Fruit fly (Drosophila melanogaster) whole organism, embryonic: Measurements from ENCODE around the gene CG43922.

ENCODE experiments used
- ATbp ChIP-seq: fragments of 200-800 bp; sonication (Bioruptor generic); optimal IDR thresholded peaks from 2 replicates; lab custom pipeline; 2017; ENCODE audit warnings: missing biosample characterization, mild to moderate bottlenecking, missing genetic modification characterization, missing genetic modification reagents
- Aef1 ChIP-seq: fragments of 200-800 bp; sonication (Bioruptor generic); IDR thresholded peaks from 3 replicates; pipeline ENCODE4 v1.3.6; 2022; ENCODE audit warnings: missing biosample characterization, missing genetic modification characterization
- CG11093 ChIP-seq: fragments of 200-800 bp; sonication (Bioruptor generic); IDR thresholded peaks from 3 replicates; pipeline ENCODE4 v1.3.6; 2022; ENCODE audit warnings: missing biosample characterization, missing genetic modification characterization
- CG11696 ChIP-seq: fragments of 200-800 bp; sonication (Bioruptor generic); IDR thresholded peaks from 2 replicates; pipeline ENCODE4 v1.3.6; 2022; ENCODE audit warnings: missing biosample characterization, missing genetic modification characterization
- CG12071 ChIP-seq: fragments of 200-800 bp; sonication (Bioruptor generic); optimal IDR thresholded peaks from 3 replicates; lab custom pipeline; 2018; ENCODE audit warnings: missing biosample characterization, mild to moderate bottlenecking, missing genetic modification characterization
- CG12219 ChIP-seq: fragments of 200-800 bp; sonication (Bioruptor generic); optimal IDR thresholded peaks from 3 replicates; lab custom pipeline; 2018; ENCODE audit warnings: missing biosample characterization, mild to moderate bottlenecking, missing genetic modification characterization
- CG13424 ChIP-seq: fragments of 200-800 bp; sonication (Bioruptor generic); optimal IDR thresholded peaks from 2 replicates; lab custom pipeline; 2019; ENCODE audit warnings: missing biosample characterization, mild to moderate bottlenecking, missing genetic modification characterization, moderate library complexity
- CG1529 ChIP-seq: fragments of 200-800 bp; sonication (Bioruptor generic); optimal IDR thresholded peaks from 3 replicates; lab custom pipeline; 2018; ENCODE audit warnings: missing biosample characterization, missing genetic modification characterization
- CG15696 ChIP-seq: fragments of 200-800 bp; sonication (Bioruptor generic); optimal IDR thresholded peaks from 2 replicates; lab custom pipeline; 2019; ENCODE audit warnings: missing biosample characterization, mild to moderate bottlenecking, missing genetic modification characterization, moderate library complexity
- CG16863 ChIP-seq: fragments of 200-800 bp; sonication (Bioruptor generic); optimal IDR thresholded peaks from 3 replicates; lab custom pipeline; 2016; ENCODE audit warnings: missing biosample characterization, missing genetic modification characterization
- CG17612 ChIP-seq: fragments of 200-800 bp; sonication (Bioruptor generic); IDR thresholded peaks from 2 replicates; pipeline ENCODE4 v1.3.6; 2022; ENCODE audit warnings: missing biosample characterization, missing genetic modification characterization
- CG2889 ChIP-seq: fragments of 200-800 bp; sonication (Bioruptor generic); IDR thresholded peaks from 3 replicates; pipeline ENCODE4 v1.3.6; 2022; ENCODE audit warnings: missing biosample characterization, missing genetic modification characterization
- CG31441 ChIP-seq: fragments of 200-800 bp; sonication (Bioruptor generic); IDR thresholded peaks from 2 replicates; pipeline ENCODE4 v1.3.6; 2022; ENCODE audit warnings: missing biosample characterization, missing genetic modification characterization
- CG3847 ChIP-seq: fragments of 200-800 bp; sonication (Bioruptor generic); IDR thresholded peaks from 2 replicates; pipeline ENCODE4 v1.3.6; 2022; ENCODE audit warnings: missing biosample characterization, missing genetic modification characterization
- CG3995 ChIP-seq: fragments of 200-800 bp; sonication (Bioruptor generic); optimal IDR thresholded peaks from 3 replicates; lab custom pipeline; 2016; ENCODE audit warnings: missing biosample characterization, missing genetic modification characterization
- CG5180 ChIP-seq: fragments of 200-800 bp; sonication (Bioruptor generic); optimal IDR thresholded peaks from 3 replicates; lab custom pipeline; 2017; ENCODE audit warnings: missing biosample characterization, missing genetic modification characterization, mild to moderate bottlenecking, moderate library complexity, missing genetic modification reagents
- CG5245 ChIP-seq: fragments of 200-800 bp; sonication (Bioruptor generic); optimal IDR thresholded peaks from 3 replicates; lab custom pipeline; 2016; ENCODE audit warnings: missing biosample characterization, missing genetic modification characterization
- CG6689 ChIP-seq: fragments of 200-800 bp; sonication (Bioruptor generic); IDR thresholded peaks from 2 replicates; pipeline ENCODE4 v1.3.6; 2022; ENCODE audit warnings: missing biosample characterization, missing genetic modification characterization
- CG7271 ChIP-seq: fragments of 200-800 bp; sonication (Bioruptor generic); optimal IDR thresholded peaks from 2 replicates; lab custom pipeline; 2018; ENCODE audit warnings: missing biosample characterization, mild to moderate bottlenecking, missing genetic modification characterization, moderate library complexity
- CG7372 ChIP-seq: fragments of 200-800 bp; sonication (Bioruptor generic); IDR thresholded peaks from 2 replicates; pipeline ENCODE4 v1.3.6; 2022; ENCODE audit warnings: missing biosample characterization, missing genetic modification characterization
- CG8281 ChIP-seq: fragments of 200-800 bp; sonication (Bioruptor generic); optimal IDR thresholded peaks from 2 replicates; lab custom pipeline; 2018; ENCODE audit warnings: missing biosample characterization, mild to moderate bottlenecking, missing genetic modification characterization, moderate library complexity
- Drgx ChIP-seq: fragments of 200-800 bp; sonication (Bioruptor generic); IDR thresholded peaks from 2 replicates; pipeline ENCODE4 v1.3.6; 2022; ENCODE audit warnings: missing biosample characterization, missing genetic modification characterization
- E2f1 ChIP-seq: fragments of 200-800 bp; sonication (Bioruptor generic); IDR thresholded peaks from 2 replicates; pipeline ENCODE4 v1.3.6; 2022; ENCODE audit warnings: missing biosample characterization, missing genetic modification characterization
- Fer3 ChIP-seq: fragments of 200-800 bp; sonication (Bioruptor generic); optimal IDR thresholded peaks from 2 replicates; lab custom pipeline; 2018; ENCODE audit warnings: missing biosample characterization, mild to moderate bottlenecking, missing genetic modification characterization, moderate library complexity
- GATAe ChIP-seq: fragments of 200-800 bp; sonication (Bioruptor generic); conservative IDR thresholded peaks from 2 replicates; pipeline ENCODE4 v1.3.6; 2022; ENCODE audit warnings: missing biosample characterization, missing genetic modification characterization
- NC2α ChIP-seq: fragments of 200-800 bp; sonication (Bioruptor generic); optimal IDR thresholded peaks from 2 replicates; lab custom pipeline; 2016; ENCODE audit warnings: missing biosample characterization, missing genetic modification characterization
- NFAT ChIP-seq: fragments of 200-800 bp; sonication (Bioruptor generic); IDR thresholded peaks from 2 replicates; pipeline ENCODE4 v1.3.6; 2022; ENCODE audit warnings: missing biosample characterization, missing genetic modification characterization
- Ravus ChIP-seq: fragments of 200-800 bp; sonication (Bioruptor generic); IDR thresholded peaks from 2 replicates; pipeline ENCODE4 v1.3.6; 2022; ENCODE audit warnings: missing biosample characterization, missing genetic modification characterization
- Sox102F ChIP-seq: fragments of 200-800 bp; sonication (Bioruptor generic); optimal IDR thresholded peaks from 2 replicates; lab custom pipeline; 2018; ENCODE audit warnings: missing biosample characterization, mild to moderate bottlenecking, missing genetic modification characterization, moderate library complexity
- Sry-δ ChIP-seq: fragments of 200-800 bp; sonication (Bioruptor generic); optimal IDR thresholded peaks from 2 replicates; lab custom pipeline; 2016; ENCODE audit warnings: missing biosample characterization, missing genetic modification characterization
- Usf ChIP-seq: fragments of 200-800 bp; sonication (Bioruptor generic); optimal IDR thresholded peaks from 2 replicates; lab custom pipeline; 2017; ENCODE audit warnings: missing genotype, missing biosample characterization, missing genetic modification characterization
- Xrp1 ChIP-seq: fragments of 200-800 bp; sonication (Bioruptor generic); IDR thresholded peaks from 2 replicates; pipeline ENCODE4 v1.3.6; 2022; ENCODE audit warnings: missing biosample characterization, missing genetic modification characterization
- amos ChIP-seq: fragments of 200-800 bp; sonication (Bioruptor generic); IDR thresholded peaks from 2 replicates; pipeline ENCODE4 v1.3.6; 2022; ENCODE audit warnings: missing biosample characterization, missing genetic modification characterization; ENCODE audit not compliant: partially characterized antibody
- ato ChIP-seq: fragments of 200-800 bp; sonication (Bioruptor generic); IDR thresholded peaks from 2 replicates; pipeline ENCODE4 v1.3.6; 2022; ENCODE audit warnings: missing biosample characterization, missing genetic modification characterization; ENCODE audit not compliant: partially characterized antibody
- br ChIP-seq: fragments of >200 bp; optimal IDR thresholded peaks from 2 replicates; lab custom pipeline; 2017
- btn ChIP-seq: fragments of 200-800 bp; sonication (Bioruptor generic); optimal IDR thresholded peaks from 2 replicates; lab custom pipeline; 2016; ENCODE audit warnings: missing biosample characterization, missing genetic modification characterization
- crc ChIP-seq: fragments of 200-800 bp; sonication (Bioruptor generic); optimal IDR thresholded peaks from 2 replicates; lab custom pipeline; 2016; ENCODE audit warnings: missing biosample characterization, missing genetic modification characterization
- disco-r ChIP-seq: fragments of 200-800 bp; sonication (Bioruptor generic); optimal IDR thresholded peaks from 2 replicates; lab custom pipeline; 2016; ENCODE audit warnings: missing biosample characterization, missing genetic modification characterization
- ewg ChIP-seq: fragments of 200-800 bp; sonication (Bioruptor generic); optimal IDR thresholded peaks from 3 replicates; lab custom pipeline; 2017; ENCODE audit warnings: mild to moderate bottlenecking, missing biosample characterization, missing genetic modification reagents, missing genetic modification characterization
- fd3F ChIP-seq: fragments of 200-800 bp; sonication (Bioruptor generic); optimal IDR thresholded peaks from 2 replicates; lab custom pipeline; 2018; ENCODE audit warnings: missing biosample characterization, mild to moderate bottlenecking, missing genetic modification characterization, moderate library complexity
- gsb ChIP-seq: fragments of 200-800 bp; sonication (Bioruptor generic); IDR thresholded peaks from 2 replicates; pipeline ENCODE4 v1.3.6; 2022; ENCODE audit warnings: missing biosample characterization, missing genetic modification characterization
- lov ChIP-seq, 2 experiments: fragments of 200-800 bp in 1 of 2; fragments of >200 bp in 1 of 2; sonication (Bioruptor generic) in 1 of 2; IDR thresholded peaks in 1 of 2; optimal IDR thresholded peaks in 1 of 2; 2 replicates in 1 of 2; 3 replicates in 1 of 2; pipeline versions ENCODE4 v1.3.6 to Lab custom; 2017 to 2022; ENCODE audit warnings: missing biosample characterization in 1 of 2, missing genetic modification characterization in 1 of 2
- nau ChIP-seq: fragments of 200-800 bp; sonication (Bioruptor generic); optimal IDR thresholded peaks from 3 replicates; lab custom pipeline; 2017; ENCODE audit warnings: missing biosample characterization, mild to moderate bottlenecking, missing genetic modification characterization, missing genetic modification reagents
- phol ChIP-seq: fragments of 200-800 bp; sonication (Bioruptor generic); optimal IDR thresholded peaks from 3 replicates; lab custom pipeline; 2018; ENCODE audit warnings: missing biosample characterization, mild to moderate bottlenecking, missing genetic modification characterization, moderate library complexity
- pum ChIP-seq: fragments of 200-800 bp; sonication (Bioruptor generic); optimal IDR thresholded peaks from 2 replicates; lab custom pipeline; 2016; ENCODE audit warnings: missing biosample characterization, missing genetic modification characterization
- run ChIP-seq: fragments of 200-800 bp; sonication (Bioruptor generic); optimal IDR thresholded peaks from 3 replicates; lab custom pipeline; 2018; ENCODE audit warnings: missing biosample characterization, mild to moderate bottlenecking, missing genetic modification characterization
- sc ChIP-seq, 3 experiments: fragments of >200 bp in 2 of 3; fragments of 200-800 bp in 1 of 3; sonication (Bioruptor generic) in 1 of 3; optimal IDR thresholded peaks; 2 replicates in 2 of 3; 3 replicates in 1 of 3; lab custom pipeline; 2017; ENCODE audit warnings: mild to moderate bottlenecking in 1 of 3, missing biosample characterization in 1 of 3, missing genetic modification characterization in 1 of 3, missing genetic modification reagents in 1 of 3
- tna ChIP-seq: fragments of 200-800 bp; sonication (Bioruptor generic); IDR thresholded peaks from 2 replicates; pipeline ENCODE4 v1.3.6; 2022; ENCODE audit warnings: missing biosample characterization, missing genetic modification characterization; ENCODE audit not compliant: partially characterized antibody
- vvl ChIP-seq: fragments of 200-800 bp; sonication (Bioruptor generic); IDR thresholded peaks from 2 replicates; pipeline ENCODE4 v1.3.6; 2022; ENCODE audit warnings: missing biosample characterization, missing genetic modification characterization
- z ChIP-seq: fragments of 200-800 bp; sonication (Bioruptor generic); IDR thresholded peaks from 3 replicates; pipeline ENCODE4 v1.3.6; 2022; ENCODE audit warnings: missing biosample characterization, missing genetic modification characterization

Gene CG43922

DNA sequence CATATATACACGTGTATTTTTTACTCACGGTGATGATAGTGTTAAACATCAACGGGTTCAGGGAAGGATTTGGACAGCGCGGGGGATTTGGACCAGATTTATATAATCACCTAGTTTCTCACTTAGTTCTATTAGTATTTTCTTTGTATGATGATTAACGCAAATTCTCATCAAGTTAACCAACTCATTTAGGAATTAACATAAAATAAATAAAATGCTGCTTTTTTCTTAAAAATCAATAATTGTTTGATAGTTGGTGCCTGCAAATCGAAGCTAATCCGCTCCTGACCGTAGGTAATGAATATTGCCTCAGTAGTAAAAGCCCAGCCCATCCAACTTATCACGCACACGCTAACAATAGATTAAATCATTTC, 43.2 kb upstream of the CG43922 start (continued):
- TF ChIP-seq Sox102F (GFP tag; lab: Kevin White, UChicago): peak; percentile 79
- TF ChIP-seq btn (GFP tag; lab: Kevin White, UChicago): peak; percentile 15
- peak; percentile 38; the same call in 1 of the 2 replicates for TF ChIP-seq amos (GFP tag; lab: Robert Waterston, UW)
- peak; percentile 65 for TF ChIP-seq NFAT (GFP tag; lab: Robert Waterston, UW)
- peak; percentile 85 for TF ChIP-seq vvl (GFP tag; lab: Robert Waterston, UW)
- peak; percentile 34 for TF ChIP-seq Sry-δ (GFP tag; lab: Kevin White, UChicago)
- TF ChIP-seq CG7372: peak; percentile 89
- peak; percentile 86 for TF ChIP-seq fd3F (GFP tag; lab: Kevin White, UChicago)
- peak; percentile 78 for TF ChIP-seq gsb
- TF ChIP-seq tna: no peak
- TF ChIP-seq CG12219 (GFP tag; lab: Kevin White, UChicago): peak; percentile 68
- peak; percentile 85 for TF ChIP-seq E2f1 (GFP tag; lab: Robert Waterston, UW)
- TF ChIP-seq sc (optimal IDR thresholded peaks at IDR 0.05; lab: Kevin White, UChicago): no peak
- no peak for TF ChIP-seq sc (GFP tag; optimal IDR thresholded peaks at IDR 0.05; lab: Kevin White, UChicago)
- TF ChIP-seq CG5180 (GFP tag; lab: Kevin White, UChicago): peak; percentile 64
- peak; percentile 82 for TF ChIP-seq CG6689 (GFP tag; lab: Robert Waterston, UW)
- peak; percentile 92 for TF ChIP-seq CG3847 (GFP tag; lab: Robert Waterston, UW)
- peak; percentile 67 for TF ChIP-seq CG31441 (GFP tag; lab: Robert Waterston, UW)
- peak; percentile 55 for TF ChIP-seq CG15696 (tag; lab: Kevin White, UChicago)
- TF ChIP-seq CG5245: peak; percentile 67
- TF ChIP-seq ato (GFP tag; lab: Robert Waterston, UW): no peak
- TF ChIP-seq CG11093 (GFP tag; lab: Robert Waterston, UW): peak; percentile 80; the same call in 2 of the 3 replicates
- peak; percentile 71 for TF ChIP-seq CG2889
- TF ChIP-seq GATAe: peak; percentile 88
- TF ChIP-seq phol (tag; lab: Kevin White, UChicago): peak; percentile 79
- TF ChIP-seq Usf (GFP tag; lab: Kevin White, UChicago): peak; percentile 81
- TF ChIP-seq CG8281 (tag; lab: Kevin White, UChicago): peak; percentile 60
- peak; percentile 56 for TF ChIP-seq ATbp (GFP tag; lab: Kevin White, UChicago)
- peak; percentile 21 for TF ChIP-seq CG1529 (GFP tag; lab: Kevin White, UChicago)
- TF ChIP-seq CG11696: 0 out of 2 replicates have a peak, but pooled peaks have one; percentile 44
- peak; percentile 59 for TF ChIP-seq run (tag; lab: Kevin White, UChicago)
- TF ChIP-seq Xrp1: peak; percentile 81
- TF ChIP-seq CG12071 (GFP tag; lab: Kevin White, UChicago): peak; percentile 72
- TF ChIP-seq disco-r: peak; percentile 68
- peak; percentile 71 for TF ChIP-seq CG16863
- peak; percentile 90 for TF ChIP-seq Fer3 (tag; lab: Kevin White, UChicago)
- TF ChIP-seq CG13424 (tag; lab: Kevin White, UChicago): peak; percentile 86
- peak; percentile 83 for TF ChIP-seq pum (GFP tag; lab: Kevin White, UChicago)
- no peak for TF ChIP-seq Drgx (GFP tag; lab: Robert Waterston, UW)
- no peak for TF ChIP-seq lov (optimal IDR thresholded peaks at IDR 0.05; lab: Kevin White, UChicago)
- TF ChIP-seq lov (GFP tag; IDR thresholded peaks at IDR 0.05; lab: Robert Waterston, UW): no peak
- peak; percentile 65 for TF ChIP-seq nau (GFP tag; lab: Kevin White, UChicago)
- TF ChIP-seq NC2α (GFP tag; lab: Kevin White, UChicago): peak; percentile 27
- no peak for TF ChIP-seq z (GFP tag; lab: Robert Waterston, UW)
- TF ChIP-seq CG3995: peak; percentile 44
- no peak for TF ChIP-seq CG7271 (tag; lab: Kevin White, UChicago)
- peak; percentile 72 for TF ChIP-seq CG17612 (GFP tag; lab: Robert Waterston, UW)
- TF ChIP-seq ewg (GFP tag; lab: Kevin White, UChicago): peak; percentile 49
- peak; percentile 77 for TF ChIP-seq Ravus
- peak; percentile 91 for TF ChIP-seq Aef1 (GFP tag; lab: Robert Waterston, UW)
- no peak for TF ChIP-seq br (lab: Kevin White, UChicago)
- peak; percentile 78 for TF ChIP-seq crc (GFP tag; lab: Kevin White, UChicago)
